3 fruit fly cellular contexts compared by ENCODE assay signal in genomic region chr3L:14049620-14050253, dm6.
TF ChIP-seq lines count a peak whose summit lies in the region.

Gene Neurl4 (minus strand): TSS chr3L:14049892.

TF ChIP-seq in whole organism, adult, 20 proteins besides CTCF, POLR2A, EP300 and RAD21 (continued from another document):
- TF ChIP-seq kay (GFP tag; lab: Kevin White, UChicago; ENCODE audit: borderline replicate concordance) (no peak), tj (GFP tag; optimal IDR thresholded peaks at IDR 0.05; lab: Kevin White, UChicago) (no peak)

TF ChIP-seq in whole organism, embryonic, 481 proteins besides CTCF, POLR2A, EP300 and RAD21 (continued from another document and continues in another):
- TF ChIP-seq CG17328 (GFP tag; IDR thresholded peaks at IDR 0.05; lab: Robert Waterston, UW) = peak; percentile 75
- TF ChIP-seq CG4820 (GFP tag; optimal IDR thresholded peaks at IDR 0.05; lab: Kevin White, UChicago) = peak; percentile 21
- no peak for TF ChIP-seq Trl (optimal IDR thresholded peaks at IDR 0.05; lab: Kevin White, UChicago)
- TF ChIP-seq Trl (GFP tag; optimal IDR thresholded peaks at IDR 0.05; lab: Kevin White, UChicago) = peak; percentile 63
- peak; percentile 1 for TF ChIP-seq Dp (GFP tag; optimal IDR thresholded peaks at IDR 0.05; lab: Kevin White, UChicago)
- TF ChIP-seq Hmr (GFP tag; optimal IDR thresholded peaks at IDR 0.05; lab: Kevin White, UChicago) = no peak
- no peak for TF ChIP-seq Hr39 (optimal IDR thresholded peaks at IDR 0.05; lab: Kevin White, UChicago)
- TF ChIP-seq Dbx (GFP tag; IDR thresholded peaks at IDR 0.05; lab: Robert Waterston, UW) = peak; percentile 68; the same call in 2 of the 3 replicates
- TF ChIP-seq CG43689 (GFP tag; IDR thresholded peaks at IDR 0.05; lab: Robert Waterston, UW) = no peak
- TF ChIP-seq Hmx (GFP tag; optimal IDR thresholded peaks at IDR 0.05; lab: Kevin White, UChicago) = peak; percentile 14
- TF ChIP-seq Oaz (GFP tag; IDR thresholded peaks at IDR 0.05; lab: Robert Waterston, UW) = peak; percentile 24; the same call in 1 of the 2 replicates
- no peak for TF ChIP-seq run (tag; optimal IDR thresholded peaks at IDR 0.05; lab: Kevin White, UChicago)
- peak; percentile 66 for TF ChIP-seq fu2 (GFP tag; optimal IDR thresholded peaks at IDR 0.05; lab: Kevin White, UChicago)
- no peak for TF ChIP-seq CG15479 (GFP tag; optimal IDR thresholded peaks at IDR 0.05; lab: Kevin White, UChicago)
- TF ChIP-seq CG18262 (tag; optimal IDR thresholded peaks at IDR 0.05; lab: Kevin White, UChicago) = peak; percentile 67
- TF ChIP-seq bcd (GFP tag; optimal IDR thresholded peaks at IDR 0.05; lab: Kevin White, UChicago) = no peak
- TF ChIP-seq row (GFP tag; IDR thresholded peaks at IDR 0.05; lab: Robert Waterston, UW) = peak; percentile 84
- TF ChIP-seq Fer2 (tag; optimal IDR thresholded peaks at IDR 0.05; lab: Kevin White, UChicago) = peak; percentile 50
- TF ChIP-seq Rx (GFP tag; IDR thresholded peaks at IDR 0.05; lab: Robert Waterston, UW) = 0 out of 2 replicates have a peak, but pooled peaks have one; percentile 16
- peak; percentile 20 for TF ChIP-seq CG17912 (GFP tag; optimal IDR thresholded peaks at IDR 0.05; lab: Kevin White, UChicago)
- no peak; the same call in 1 of the 2 replicates for TF ChIP-seq CG6272 (GFP tag; IDR thresholded peaks at IDR 0.05; lab: Robert Waterston, UW)
- peak; percentile 63 for TF ChIP-seq CG10267 (tag; optimal IDR thresholded peaks at IDR 0.05; lab: Kevin White, UChicago)
- no peak for TF ChIP-seq CG34422 (GFP tag; IDR thresholded peaks at IDR 0.05; lab: Robert Waterston, UW)
- peak; percentile 43; the same call in 1 of the 2 replicates for TF ChIP-seq wor (GFP tag; IDR thresholded peaks at IDR 0.05; lab: Robert Waterston, UW)
- TF ChIP-seq vnd (GFP tag; IDR thresholded peaks at IDR 0.05; lab: Robert Waterston, UW; ENCODE audit: partially characterized antibody) = no peak
- TF ChIP-seq sisA (GFP tag; IDR thresholded peaks at IDR 0.05; lab: Robert Waterston, UW) = peak; percentile 62
- peak; percentile 2 for TF ChIP-seq en (GFP tag; optimal IDR thresholded peaks at IDR 0.05; lab: Kevin White, UChicago)
- no peak for TF ChIP-seq gsb (GFP tag; IDR thresholded peaks at IDR 0.05; lab: Robert Waterston, UW)
- TF ChIP-seq Drgx (GFP tag; IDR thresholded peaks at IDR 0.05; lab: Robert Waterston, UW) = peak; percentile 76
- TF ChIP-seq nom (GFP tag; optimal IDR thresholded peaks at IDR 0.05; lab: Kevin White, UChicago) = no peak
- TF ChIP-seq CG3065 (GFP tag; optimal IDR thresholded peaks at IDR 0.05; lab: Kevin White, UChicago) = peak; percentile 31
- TF ChIP-seq hbn (GFP tag; IDR thresholded peaks at IDR 0.05; lab: Robert Waterston, UW; ENCODE audit: partially characterized antibody) = no peak
- no peak for TF ChIP-seq CG4404 (GFP tag; IDR thresholded peaks at IDR 0.05; lab: Robert Waterston, UW)
- TF ChIP-seq psq (GFP tag; optimal IDR thresholded peaks at IDR 0.05; lab: Kevin White, UChicago) = peak; percentile 34
- TF ChIP-seq otp (GFP tag; IDR thresholded peaks at IDR 0.05; lab: Robert Waterston, UW) = peak; percentile 61; the same call in 2 of the 3 replicates
- no peak for TF ChIP-seq caup (GFP tag; optimal IDR thresholded peaks at IDR 0.05; lab: Kevin White, UChicago; ENCODE audit: severe bottlenecking)
- TF ChIP-seq CG3407 (GFP tag; optimal IDR thresholded peaks at IDR 0.05; lab: Kevin White, UChicago) = peak; percentile 8
- no peak for TF ChIP-seq yki (optimal IDR thresholded peaks at IDR 0.05; lab: Kevin White, UChicago)
- peak; percentile 29 for TF ChIP-seq CG30020 (tag; optimal IDR thresholded peaks at IDR 0.05; lab: Kevin White, UChicago)
- no peak for TF ChIP-seq Sox100B (GFP tag; optimal IDR thresholded peaks at IDR 0.05; lab: Kevin White, UChicago)
- peak; percentile 46; the same call in 1 of the 4 replicates for TF ChIP-seq Gug (GFP tag; IDR thresholded peaks at IDR 0.05; lab: Robert Waterston, UW)
- TF ChIP-seq CG9817 (tag; optimal IDR thresholded peaks at IDR 0.05; lab: Kevin White, UChicago) = peak; percentile 69
- peak; percentile 84 for TF ChIP-seq CG2120 (GFP tag; optimal IDR thresholded peaks at IDR 0.05; lab: Kevin White, UChicago)
- peak; percentile 82 for TF ChIP-seq grau (tag; optimal IDR thresholded peaks at IDR 0.05; lab: Kevin White, UChicago)
- TF ChIP-seq her (GFP tag; optimal IDR thresholded peaks at IDR 0.05; lab: Kevin White, UChicago) = no peak
- TF ChIP-seq CG15269 (tag; optimal IDR thresholded peaks at IDR 0.05; lab: Kevin White, UChicago) = no peak
- no peak for TF ChIP-seq CG13296 (GFP tag; optimal IDR thresholded peaks at IDR 0.05; lab: Kevin White, UChicago)
- TF ChIP-seq CG14710 (tag; optimal IDR thresholded peaks at IDR 0.05; lab: Kevin White, UChicago) = peak; percentile 65
- peak; percentile 45 for TF ChIP-seq Lhr (GFP tag; optimal IDR thresholded peaks at IDR 0.05; lab: Kevin White, UChicago)
- peak; percentile 83 for TF ChIP-seq Xbp1 (GFP tag; optimal IDR thresholded peaks at IDR 0.05; lab: Kevin White, UChicago)
- no peak for TF ChIP-seq CG10321 (GFP tag; IDR thresholded peaks at IDR 0.05; lab: Robert Waterston, UW)
- TF ChIP-seq Sin3A (optimal IDR thresholded peaks at IDR 0.05; lab: Kevin White, UChicago) = no peak
- peak; percentile 60; the same call in 2 of the 3 replicates for TF ChIP-seq Aef1 (GFP tag; IDR thresholded peaks at IDR 0.05; lab: Robert Waterston, UW)
- TF ChIP-seq CG8765 (GFP tag; IDR thresholded peaks at IDR 0.05; lab: Robert Waterston, UW) = no peak
- peak; percentile 81 for TF ChIP-seq CG8924 (tag; optimal IDR thresholded peaks at IDR 0.05; lab: Kevin White, UChicago)
- TF ChIP-seq CG11398 (GFP tag; optimal IDR thresholded peaks at IDR 0.05; lab: Kevin White, UChicago) = peak; percentile 61
- peak; percentile 60; the same call in 2 of the 3 replicates for TF ChIP-seq tgo (GFP tag; IDR thresholded peaks at IDR 0.05; lab: Robert Waterston, UW)
- peak; percentile 88 for TF ChIP-seq Ets65A (GFP tag; lab: Kevin White, UChicago)
- TF ChIP-seq CG14050 (GFP tag; IDR thresholded peaks at IDR 0.05; lab: Robert Waterston, UW) = peak; percentile 66; the same call in 2 of the 3 replicates
- no peak for TF ChIP-seq Fer3 (tag; optimal IDR thresholded peaks at IDR 0.05; lab: Kevin White, UChicago)
- peak; percentile 61 for TF ChIP-seq pnt (GFP tag; optimal IDR thresholded peaks at IDR 0.05; lab: Kevin White, UChicago)
- no peak for TF ChIP-seq CG4854 (GFP tag; optimal IDR thresholded peaks at IDR 0.05; lab: Kevin White, UChicago)
- TF ChIP-seq bsh (GFP tag; optimal IDR thresholded peaks at IDR 0.05; lab: Kevin White, UChicago) = peak in 1 of 2 experiments; percentile 83
- TF ChIP-seq TFAM (GFP tag; optimal IDR thresholded peaks at IDR 0.05; lab: Kevin White, UChicago) = no peak
- TF ChIP-seq CG7928 (GFP tag; optimal IDR thresholded peaks at IDR 0.05; lab: Kevin White, UChicago) = no peak

TF ChIP-seq in whole organism, prepupa, 60 proteins besides CTCF, POLR2A, EP300 and RAD21 (continued from another document):
- TF ChIP-seq CG8632 (GFP tag; optimal IDR thresholded peaks at IDR 0.05; lab: Kevin White, UChicago) (peak; percentile 77), eg (GFP tag; IDR thresholded peaks at IDR 0.05; lab: Robert Waterston, UW) (peak; percentile 76), esn (GFP tag; optimal IDR thresholded peaks at IDR 0.05; lab: Kevin White, UChicago) (no peak), CG6163 (GFP tag; IDR thresholded peaks at IDR 0.05; lab: Robert Waterston, UW) (peak; percentile 87), fkh (GFP tag; optimal IDR thresholded peaks at IDR 0.05; lab: Kevin White, UChicago) (no peak), CG15336 (GFP tag; IDR thresholded peaks at IDR 0.05; lab: Robert Waterston, UW) (peak; percentile 80)
